Fruit fly (Drosophila melanogaster): Measurements from ENCODE around the gene Thor.

The Thor gene

dm6 chr2L:3469869-3470268, 8.4 kb upstream of the Thor start, which contains the start of the genes Pif1 and CG31776 (continued):
- TF ChIP-seq tll (GFP tag; optimal IDR thresholded peaks at IDR 0.05), result peak in 1 of 2 experiments; percentile 39
- TF ChIP-seq CG42726 (GFP tag; IDR thresholded peaks at IDR 0.05; ENCODE audit: partially characterized antibody), result peak; percentile 89
- TF ChIP-seq Dll (GFP tag; IDR thresholded peaks at IDR 0.05; ENCODE audit: partially characterized antibody), result peak; percentile 90
- TF ChIP-seq B-H1 (GFP tag; IDR thresholded peaks at IDR 0.05), result no peak
- TF ChIP-seq CG4282 (GFP tag; optimal IDR thresholded peaks at IDR 0.05), result no peak
- TF ChIP-seq Hr3 (GFP tag; optimal IDR thresholded peaks at IDR 0.05), result no peak
- TF ChIP-seq CG13424 (tag; optimal IDR thresholded peaks at IDR 0.05), result no peak
- no peak for TF ChIP-seq CG7556 (GFP tag; optimal IDR thresholded peaks at IDR 0.05)
- TF ChIP-seq Gug (GFP tag; IDR thresholded peaks at IDR 0.05), result no peak
- TF ChIP-seq YL-1 (GFP tag; optimal IDR thresholded peaks at IDR 0.05), result peak; percentile 38
- TF ChIP-seq vnd (GFP tag; IDR thresholded peaks at IDR 0.05; ENCODE audit: partially characterized antibody), result peak; percentile 64; the same call in 2 of the 3 replicates
- TF ChIP-seq Gsc (GFP tag; IDR thresholded peaks at IDR 0.05), result no peak
- TF ChIP-seq CG1647 (GFP tag; optimal IDR thresholded peaks at IDR 0.05), result no peak
- no peak for TF ChIP-seq CG5180 (GFP tag; optimal IDR thresholded peaks at IDR 0.05)
- TF ChIP-seq Sox100B (GFP tag; optimal IDR thresholded peaks at IDR 0.05), result no peak
- no peak for TF ChIP-seq Hsf (GFP tag; optimal IDR thresholded peaks at IDR 0.05)
- TF ChIP-seq CG4820 (GFP tag; optimal IDR thresholded peaks at IDR 0.05), result no peak
- TF ChIP-seq hth (optimal IDR thresholded peaks at IDR 0.05), result no peak
- no peak for TF ChIP-seq CG1832 (GFP tag; optimal IDR thresholded peaks at IDR 0.05)
- no peak for TF ChIP-seq H2.0 (GFP tag; IDR thresholded peaks at IDR 0.05)
- peak; percentile 83 for TF ChIP-seq nerfin-2 (GFP tag; IDR thresholded peaks at IDR 0.05; ENCODE audit: partially characterized antibody)
- TF ChIP-seq CG17568 (GFP tag; optimal IDR thresholded peaks at IDR 0.05), result no peak
- TF ChIP-seq Six4 (GFP tag; optimal IDR thresholded peaks at IDR 0.05), result no peak
- no peak for TF ChIP-seq Eip74EF (GFP tag; optimal IDR thresholded peaks at IDR 0.05)
- peak; percentile 78 for TF ChIP-seq CG3995 (GFP tag; optimal IDR thresholded peaks at IDR 0.05)
- TF ChIP-seq Ets97D (GFP tag; optimal IDR thresholded peaks at IDR 0.05), result peak; percentile 51
- TF ChIP-seq E2f2 (GFP tag; IDR thresholded peaks at IDR 0.05), result peak; percentile 37; the same call in 1 of the 2 replicates
- no peak for TF ChIP-seq CG31365 (tag; optimal IDR thresholded peaks at IDR 0.05)
- TF ChIP-seq CG32767 (GFP tag; IDR thresholded peaks at IDR 0.05), result no peak
- no peak for TF ChIP-seq run (tag; optimal IDR thresholded peaks at IDR 0.05)
- TF ChIP-seq pho (GFP tag; optimal IDR thresholded peaks at IDR 0.05), result no peak
- no peak for TF ChIP-seq bab2 (GFP tag; optimal IDR thresholded peaks at IDR 0.05)
- no peak for TF ChIP-seq CG31441 (GFP tag; IDR thresholded peaks at IDR 0.05)
- no peak for TF ChIP-seq CG13775 (GFP tag; optimal IDR thresholded peaks at IDR 0.05)
- TF ChIP-seq Lpt (GFP tag; optimal IDR thresholded peaks at IDR 0.05), result no peak
- TF ChIP-seq trem (tag; optimal IDR thresholded peaks at IDR 0.05), result peak; percentile 83
- TF ChIP-seq CG12104 (GFP tag; optimal IDR thresholded peaks at IDR 0.05), result no peak
- no peak for TF ChIP-seq CG14965 (GFP tag; optimal IDR thresholded peaks at IDR 0.05; ENCODE audit: borderline replicate concordance)
- no peak for TF ChIP-seq chn (GFP tag; optimal IDR thresholded peaks at IDR 0.05)
- peak; percentile 29 for TF ChIP-seq nmo (GFP tag; optimal IDR thresholded peaks at IDR 0.05)
- TF ChIP-seq CTCF (GFP tag; optimal IDR thresholded peaks at IDR 0.05), result peak; percentile 69
- no peak for TF ChIP-seq unpg (GFP tag; optimal IDR thresholded peaks at IDR 0.05)
- no peak for TF ChIP-seq CG15073 (GFP tag; optimal IDR thresholded peaks at IDR 0.05)
- TF ChIP-seq CG3163 (GFP tag; optimal IDR thresholded peaks at IDR 0.05), result no peak
- TF ChIP-seq Taf1 (GFP tag; IDR thresholded peaks at IDR 0.05), result no peak
- no peak for TF ChIP-seq CG15479 (GFP tag; optimal IDR thresholded peaks at IDR 0.05)
- no peak for TF ChIP-seq fd64A (GFP tag; optimal IDR thresholded peaks at IDR 0.05)
- TF ChIP-seq CG16863 (GFP tag; optimal IDR thresholded peaks at IDR 0.05), result no peak
- TF ChIP-seq CG34422 (GFP tag; IDR thresholded peaks at IDR 0.05), result peak; percentile 19; the same call in 1 of the 3 replicates
- no peak for TF ChIP-seq CG11093 (GFP tag; IDR thresholded peaks at IDR 0.05)
- TF ChIP-seq Ravus (GFP tag; IDR thresholded peaks at IDR 0.05), result no peak
- no peak for TF ChIP-seq oc (tag; optimal IDR thresholded peaks at IDR 0.05)
